Worm (Caenorhabditis elegans): ENCODE data around the gene bir-2.

The bir-2 gene

ce11 chrV:13565197-13565596 is 3.5 kb upstream of the bir-2 start (continued):
- peak; percentile 97 for TF ChIP-seq pag-3 (tag; optimal IDR thresholded peaks at IDR 0.05; ENCODE audit: borderline replicate concordance, insufficient read depth)
- TF ChIP-seq unc-86 (tag; optimal IDR thresholded peaks at IDR 0.05), result peak; percentile 62
- no peak for TF ChIP-seq C34B4.2 (tag; optimal IDR thresholded peaks at IDR 0.05)
- peak; percentile 93 for TF ChIP-seq mep-1 (tag; optimal IDR thresholded peaks at IDR 0.05)
- TF ChIP-seq efl-3 (GFP tag; optimal IDR thresholded peaks at IDR 0.05), result no peak
- peak; percentile 50 for TF ChIP-seq ceh-90 (tag; optimal IDR thresholded peaks at IDR 0.05)
- TF ChIP-seq snu-23 (GFP tag; optimal IDR thresholded peaks at IDR 0.05), result peak; percentile 96
- TF ChIP-seq ets-5 (GFP tag; IDR thresholded peaks at IDR 0.05), result no peak
- TF ChIP-seq irx-1 (tag; optimal IDR thresholded peaks at IDR 0.05), result peak; percentile 80
- TF ChIP-seq hlh-4 (tag; optimal IDR thresholded peaks at IDR 0.05), result no peak
- TF ChIP-seq ces-1 (GFP tag; optimal IDR thresholded peaks at IDR 0.05), result no peak
- TF ChIP-seq elt-3 (tag; optimal IDR thresholded peaks at IDR 0.05), result peak in 5 of 6 experiments; percentile 12 to 97 (median 83)
- TF ChIP-seq elt-2 (tag; optimal IDR thresholded peaks at IDR 0.05), result peak; percentile 92
- peak; percentile 7 for TF ChIP-seq lin-39 (tag; optimal IDR thresholded peaks at IDR 0.05)
- peak; percentile 90 for TF ChIP-seq blmp-1 (tag; optimal IDR thresholded peaks at IDR 0.05)
- TF ChIP-seq unc-30 (tag; optimal IDR thresholded peaks at IDR 0.05), result no peak
- TF ChIP-seq lin-13 (GFP tag; optimal IDR thresholded peaks at IDR 0.05), result peak; percentile 81
- TF ChIP-seq lir-3 (tag; optimal IDR thresholded peaks at IDR 0.05; ENCODE audit: poor library complexity), result peak; percentile 79
- peak; percentile 69 for TF ChIP-seq egl-13 (tag; optimal IDR thresholded peaks at IDR 0.05)
- TF ChIP-seq tlp-1 (tag; optimal IDR thresholded peaks at IDR 0.05), result no peak
- peak; percentile 76 for TF ChIP-seq jun-1 (tag; optimal IDR thresholded peaks at IDR 0.05)
- TF ChIP-seq lin-35 (GFP tag; optimal IDR thresholded peaks at IDR 0.05), result peak; percentile 85 to 91
- TF ChIP-seq unc-98 (GFP tag; IDR thresholded peaks at IDR 0.05), result peak; percentile 37; the same call in 1 of the 2 replicates
- peak; percentile 50 for TF ChIP-seq sox-4 (tag; optimal IDR thresholded peaks at IDR 0.05)
- no peak for TF ChIP-seq nhr-76 (tag; optimal IDR thresholded peaks at IDR 0.05)
- TF ChIP-seq ceh-8 (GFP tag; optimal IDR thresholded peaks at IDR 0.05), result no peak
- peak; percentile 78 for TF ChIP-seq dsc-1 (tag; optimal IDR thresholded peaks at IDR 0.05)
- TF ChIP-seq lsy-2 (tag; optimal IDR thresholded peaks at IDR 0.05), result peak; percentile 86 to 92
- TF ChIP-seq ztf-11 (tag; optimal IDR thresholded peaks at IDR 0.05), result peak in 1 of 2 experiments; percentile 2
- peak; percentile 93 for TF ChIP-seq tbx-2 (tag; optimal IDR thresholded peaks at IDR 0.05)
- TF ChIP-seq nhr-85 (tag), result peak; percentile 96
- no peak for TF ChIP-seq mef-2 (tag; optimal IDR thresholded peaks at IDR 0.05)
- peak; percentile 94 for TF ChIP-seq nhr-19 (GFP tag; conservative IDR thresholded peaks at IDR 0.05)
- TF ChIP-seq swsn-7 (tag; optimal IDR thresholded peaks at IDR 0.05), result peak; percentile 90
- no peak for TF ChIP-seq pqm-1 (tag; optimal IDR thresholded peaks at IDR 0.05)
- no peak for TF ChIP-seq egl-27 (tag; optimal IDR thresholded peaks at IDR 0.05)
- TF ChIP-seq alr-1 (tag; optimal IDR thresholded peaks at IDR 0.05; ENCODE audit: borderline replicate concordance), result no peak
- peak; percentile 66 for TF ChIP-seq isw-1 (GFP tag; IDR thresholded peaks at IDR 0.05)
- no peak for TF ChIP-seq unc-62 (GFP tag; optimal IDR thresholded peaks at IDR 0.05)
- no peak for TF ChIP-seq nhr-84 (tag; optimal IDR thresholded peaks at IDR 0.05)
- peak; percentile 67 for TF ChIP-seq aly-2 (tag; optimal IDR thresholded peaks at IDR 0.05)
- 0 out of 2 replicates have a peak, but pooled peaks have one; percentile 33 for TF ChIP-seq ceh-88 (GFP tag; IDR thresholded peaks at IDR 0.05)
- TF ChIP-seq efl-1 (optimal IDR thresholded peaks at IDR 0.05), result peak; percentile 86 to 89
- peak; percentile 81 to 98 for TF ChIP-seq efl-1 (GFP tag; optimal IDR thresholded peaks at IDR 0.05 in 1 of 2)
- TF ChIP-seq nhr-90 (tag; optimal IDR thresholded peaks at IDR 0.05; ENCODE audit: poor library complexity), result peak; percentile 92
- TF ChIP-seq fkh-8 (tag; optimal IDR thresholded peaks at IDR 0.05), result peak; percentile 77
- TF ChIP-seq snpc-4 (tag; optimal IDR thresholded peaks at IDR 0.05), result peak; percentile 79
- no peak for TF ChIP-seq nhr-12 (tag; optimal IDR thresholded peaks at IDR 0.05)
- peak; percentile 42 for TF ChIP-seq nhr-11 (tag; optimal IDR thresholded peaks at IDR 0.05)
- TF ChIP-seq nhr-47 (tag; optimal IDR thresholded peaks at IDR 0.05), result peak; percentile 90
- TF ChIP-seq nhr-20 (tag; optimal IDR thresholded peaks at IDR 0.05), result peak; percentile 98

Measured in whole organism, L1 larva.